Fruit fly (Drosophila melanogaster) whole organism, adult: ENCODE measurements around the gene CG13138.

ENCODE experiments used
- CG12768 ChIP-seq: fragments of 200-800 bp; sonication (Bioruptor generic); optimal IDR thresholded peaks from 2 replicates; lab custom pipeline; 2017; ENCODE audit warnings: missing biosample characterization, missing genetic modification characterization, mild to moderate bottlenecking, moderate library complexity, missing genetic modification reagents
- CG14711 ChIP-seq: fragments of 200-800 bp; sonication (Bioruptor generic); optimal IDR thresholded peaks from 2 replicates; lab custom pipeline; 2018; ENCODE audit warnings: missing biosample characterization, mild to moderate bottlenecking, missing genetic modification characterization, moderate library complexity
- CG33017 ChIP-seq: fragments of 200-800 bp; sonication (Bioruptor generic); optimal IDR thresholded peaks from 2 replicates; lab custom pipeline; 2018; ENCODE audit warnings: missing biosample characterization, mild to moderate bottlenecking, missing genetic modification characterization, moderate library complexity
- CG7045 ChIP-seq: fragments of 200-800 bp; sonication (Bioruptor generic); optimal IDR thresholded peaks from 2 replicates; lab custom pipeline; 2017; ENCODE audit warnings: missing biosample characterization, mild to moderate bottlenecking, missing genetic modification characterization
- CG7101 ChIP-seq: fragments of 200-800 bp; sonication (Bioruptor generic); optimal IDR thresholded peaks from 2 replicates; lab custom pipeline; 2018; ENCODE audit warnings: missing biosample characterization, mild to moderate bottlenecking, missing genetic modification characterization, moderate library complexity
- Hr96 ChIP-seq: fragments of 200-800 bp; sonication (Bioruptor generic); optimal IDR thresholded peaks from 2 replicates; lab custom pipeline; 2016; ENCODE audit warnings: missing biosample characterization, missing genetic modification characterization
- bab1 ChIP-seq: fragments of 200-800 bp; sonication (Bioruptor generic); optimal IDR thresholded peaks from 3 replicates; lab custom pipeline; 2019; ENCODE audit warnings: missing biosample characterization, mild to moderate bottlenecking, missing genetic modification characterization, moderate library complexity
- cnc ChIP-seq, 2 experiments: fragments of >200 bp; optimal IDR thresholded peaks; 2 replicates each; lab custom pipeline; 2017
- kay ChIP-seq: fragments of 200-800 bp; sonication (Bioruptor generic); peaks from one replicate; lab custom pipeline; 2016; ENCODE audit warnings: missing biosample characterization, missing genetic modification characterization, borderline replicate concordance
- ovo ChIP-seq: fragments of 200-800 bp; sonication (Bioruptor generic); optimal IDR thresholded peaks from 2 replicates; lab custom pipeline; 2016; ENCODE audit warnings: missing biosample characterization, missing genetic modification characterization
- tj ChIP-seq: fragments of 200-800 bp; sonication (Bioruptor generic); optimal IDR thresholded peaks from 3 replicates; lab custom pipeline; 2017; ENCODE audit warnings: missing biosample characterization, mild to moderate bottlenecking, missing genetic modification characterization, moderate library complexity

dm6 chr2L:10301918-10302317, at the start of gene CG13138:
- TF ChIP-seq CG33017 (tag; lab: Kevin White, UChicago) (no peak), Hr96 (GFP tag; lab: Kevin White, UChicago) (no peak), CG12768 (GFP tag; lab: Kevin White, UChicago) (no peak), kay (GFP tag; lab: Kevin White, UChicago) (no peak), cnc (optimal IDR thresholded peaks at IDR 0.05; lab: Kevin White, UChicago) (no peak), CG7101 (tag; lab: Kevin White, UChicago) (no peak), CG14711 (tag; lab: Kevin White, UChicago) (no peak), tj (no peak), bab1 (GFP tag; lab: Kevin White, UChicago) (no peak), CG7045 (GFP tag; lab: Kevin White, UChicago) (no peak), ovo (GFP tag; lab: Kevin White, UChicago) (no peak)
